Fruit fly (Drosophila melanogaster) whole organism, adult: ENCODE measurements around the gene CG9391.

ENCODE experiments used
- CG11617 ChIP-seq: fragments of 200-800 bp; sonication (Bioruptor generic); optimal IDR thresholded peaks from 2 replicates; lab custom pipeline; 2017; ENCODE audit warnings: mild to moderate bottlenecking, missing biosample characterization, missing genetic modification reagents, missing genetic modification characterization
- CG7045 ChIP-seq: fragments of 200-800 bp; sonication (Bioruptor generic); optimal IDR thresholded peaks from 2 replicates; lab custom pipeline; 2017; ENCODE audit warnings: missing biosample characterization, mild to moderate bottlenecking, missing genetic modification characterization
- bab1 ChIP-seq: fragments of 200-800 bp; sonication (Bioruptor generic); optimal IDR thresholded peaks from 3 replicates; lab custom pipeline; 2019; ENCODE audit warnings: missing biosample characterization, mild to moderate bottlenecking, missing genetic modification characterization, moderate library complexity
- pad ChIP-seq: fragments of 200-800 bp; sonication (Bioruptor generic); optimal IDR thresholded peaks from 3 replicates; lab custom pipeline; 2017; ENCODE audit warnings: missing biosample characterization, missing genetic modification characterization, mild to moderate bottlenecking, moderate library complexity, missing genetic modification reagents

dm6 chr3L:21275921-21276295, 7.8 kb upstream of the CG9391 start:
- TF ChIP-seq CG7045 (GFP tag; lab: Kevin White, UChicago) (no peak), bab1 (no peak), CG11617 (GFP tag; lab: Kevin White, UChicago) (no peak), pad (GFP tag; lab: Kevin White, UChicago) (no peak)
